Fruit fly (Drosophila melanogaster): ENCODE results near the gene CG43231.

DNA sequence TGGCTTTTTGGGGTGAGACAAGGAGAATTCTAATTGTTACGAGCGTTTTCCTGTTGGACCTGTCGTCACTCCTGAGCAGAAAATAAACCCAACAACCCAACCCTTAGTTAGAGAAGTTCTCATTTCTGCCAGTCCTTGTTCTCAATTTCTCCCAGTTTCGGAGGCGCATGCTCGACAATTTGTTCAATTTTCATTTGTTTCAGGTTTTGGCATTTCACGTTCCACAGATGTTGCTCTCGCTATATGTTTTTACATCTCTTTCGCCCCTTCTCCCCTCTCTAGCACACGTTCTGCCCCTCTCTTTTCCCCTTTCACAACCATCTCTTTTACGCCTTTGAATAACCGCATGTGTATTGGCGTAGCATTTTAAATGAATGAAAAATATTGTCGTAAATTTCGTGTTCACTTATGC lies 31.1 kb downstream of the CG43231 start:
- TF ChIP-seq Clk (GFP tag; optimal IDR thresholded peaks at IDR 0.05) (no peak), CG14711 (tag; optimal IDR thresholded peaks at IDR 0.05) (no peak), Mnt (GFP tag; optimal IDR thresholded peaks at IDR 0.05) (no peak), CG1620 (GFP tag; optimal IDR thresholded peaks at IDR 0.05) (no peak), CG7101 (tag; optimal IDR thresholded peaks at IDR 0.05) (no peak), pad (GFP tag; optimal IDR thresholded peaks at IDR 0.05) (peak; percentile 74)
